Fruit fly (Drosophila melanogaster) whole organism, adult: ENCODE results near the gene CG3662.

Experiments
- CG11617 ChIP-seq: fragments of 200-800 bp; sonication (Bioruptor generic); optimal IDR thresholded peaks from 2 replicates; lab custom pipeline; 2017; ENCODE audit warnings: mild to moderate bottlenecking, missing biosample characterization, missing genetic modification reagents, missing genetic modification characterization
- CG12768 ChIP-seq: fragments of 200-800 bp; sonication (Bioruptor generic); optimal IDR thresholded peaks from 2 replicates; lab custom pipeline; 2017; ENCODE audit warnings: missing biosample characterization, missing genetic modification characterization, mild to moderate bottlenecking, moderate library complexity, missing genetic modification reagents
- CG14711 ChIP-seq: fragments of 200-800 bp; sonication (Bioruptor generic); optimal IDR thresholded peaks from 2 replicates; lab custom pipeline; 2018; ENCODE audit warnings: missing biosample characterization, mild to moderate bottlenecking, missing genetic modification characterization, moderate library complexity
- CG1620 ChIP-seq: fragments of 200-800 bp; sonication (Bioruptor generic); optimal IDR thresholded peaks from 2 replicates; lab custom pipeline; 2016; ENCODE audit warnings: missing biosample characterization, missing genetic modification characterization
- CG33017 ChIP-seq: fragments of 200-800 bp; sonication (Bioruptor generic); optimal IDR thresholded peaks from 2 replicates; lab custom pipeline; 2018; ENCODE audit warnings: missing biosample characterization, mild to moderate bottlenecking, missing genetic modification characterization, moderate library complexity
- CG5204 ChIP-seq: fragments of 200-800 bp; sonication (Bioruptor generic); optimal IDR thresholded peaks from 2 replicates; lab custom pipeline; 2016; ENCODE audit warnings: missing biosample characterization, missing genetic modification characterization
- CG7045 ChIP-seq: fragments of 200-800 bp; sonication (Bioruptor generic); optimal IDR thresholded peaks from 2 replicates; lab custom pipeline; 2017; ENCODE audit warnings: missing biosample characterization, mild to moderate bottlenecking, missing genetic modification characterization
- CG7101 ChIP-seq: fragments of 200-800 bp; sonication (Bioruptor generic); optimal IDR thresholded peaks from 2 replicates; lab custom pipeline; 2018; ENCODE audit warnings: missing biosample characterization, mild to moderate bottlenecking, missing genetic modification characterization, moderate library complexity
- Clk ChIP-seq: fragments of 200-800 bp; sonication (Bioruptor generic); optimal IDR thresholded peaks from 2 replicates; lab custom pipeline; 2017; ENCODE audit warnings: missing biosample characterization, missing genetic modification characterization
- Crg-1 ChIP-seq: fragments of 200-800 bp; sonication (Bioruptor generic); optimal IDR thresholded peaks from 2 replicates; lab custom pipeline; 2016; ENCODE audit warnings: missing biosample characterization, missing genetic modification characterization
- Hr96 ChIP-seq: fragments of 200-800 bp; sonication (Bioruptor generic); optimal IDR thresholded peaks from 2 replicates; lab custom pipeline; 2016; ENCODE audit warnings: missing biosample characterization, missing genetic modification characterization
- Mnt ChIP-seq: fragments of 200-800 bp; sonication (Bioruptor generic); optimal IDR thresholded peaks from 2 replicates; lab custom pipeline; 2016; ENCODE audit warnings: missing biosample characterization, mild to moderate bottlenecking, missing genetic modification characterization
- bab1 ChIP-seq: fragments of 200-800 bp; sonication (Bioruptor generic); optimal IDR thresholded peaks from 3 replicates; lab custom pipeline; 2019; ENCODE audit warnings: missing biosample characterization, mild to moderate bottlenecking, missing genetic modification characterization, moderate library complexity
- cic ChIP-seq: fragments of 200-800 bp; sonication (Bioruptor generic); optimal IDR thresholded peaks from 2 replicates; lab custom pipeline; 2017; ENCODE audit warnings: missing biosample characterization, mild to moderate bottlenecking, missing genetic modification characterization, moderate library complexity
- cnc ChIP-seq, 2 experiments: fragments of >200 bp; optimal IDR thresholded peaks; 2 replicates each; lab custom pipeline; 2017
- kay ChIP-seq: fragments of 200-800 bp; sonication (Bioruptor generic); peaks from one replicate; lab custom pipeline; 2016; ENCODE audit warnings: missing biosample characterization, missing genetic modification characterization, borderline replicate concordance
- ovo ChIP-seq: fragments of 200-800 bp; sonication (Bioruptor generic); optimal IDR thresholded peaks from 2 replicates; lab custom pipeline; 2016; ENCODE audit warnings: missing biosample characterization, missing genetic modification characterization
- pad ChIP-seq: fragments of 200-800 bp; sonication (Bioruptor generic); optimal IDR thresholded peaks from 3 replicates; lab custom pipeline; 2017; ENCODE audit warnings: missing biosample characterization, missing genetic modification characterization, mild to moderate bottlenecking, moderate library complexity, missing genetic modification reagents
- tj ChIP-seq: fragments of 200-800 bp; sonication (Bioruptor generic); optimal IDR thresholded peaks from 3 replicates; lab custom pipeline; 2017; ENCODE audit warnings: missing biosample characterization, mild to moderate bottlenecking, missing genetic modification characterization, moderate library complexity
- toe ChIP-seq: fragments of 200-800 bp; sonication (Bioruptor generic); optimal IDR thresholded peaks from 2 replicates; lab custom pipeline; 2016; ENCODE audit warnings: missing biosample characterization, missing genetic modification characterization

CG3662 gene

dm6 chr2L:856690-857488 lies 35.8 kb downstream of the CG3662 start:
- TF ChIP-seq cic (GFP tag; lab: Kevin White, UChicago) (no peak), cnc (optimal IDR thresholded peaks at IDR 0.05; lab: Kevin White, UChicago) (no peak), CG33017 (tag; lab: Kevin White, UChicago) (peak; percentile 79), pad (GFP tag; lab: Kevin White, UChicago) (no peak), CG14711 (tag; lab: Kevin White, UChicago) (peak; percentile 49), Hr96 (no peak), bab1 (GFP tag; lab: Kevin White, UChicago) (no peak), CG5204 (no peak), tj (no peak), Crg-1 (GFP tag; lab: Kevin White, UChicago) (no peak), Mnt (GFP tag; lab: Kevin White, UChicago) (peak; percentile 10), CG7101 (tag; lab: Kevin White, UChicago) (peak; percentile 57), kay (GFP tag; lab: Kevin White, UChicago) (no peak), toe (no peak), CG1620 (no peak), CG12768 (GFP tag; lab: Kevin White, UChicago) (no peak), CG11617 (GFP tag; lab: Kevin White, UChicago) (no peak), CG7045 (no peak), Clk (no peak), ovo (GFP tag; lab: Kevin White, UChicago) (no peak)

dm6 chr2L:857897-858517 lies 36.9 kb downstream of the CG3662 start:
- TF ChIP-seq CG5204, result no peak
- TF ChIP-seq Mnt (GFP tag; lab: Kevin White, UChicago), result peak; percentile 29
- TF ChIP-seq CG11617 (GFP tag; lab: Kevin White, UChicago), result peak; percentile 32
- peak; percentile 35 for TF ChIP-seq CG14711 (tag; lab: Kevin White, UChicago)
- TF ChIP-seq CG12768 (GFP tag; lab: Kevin White, UChicago), result no peak
- peak; percentile 68 for TF ChIP-seq CG33017 (tag; lab: Kevin White, UChicago)
- peak; percentile 10 for TF ChIP-seq pad (GFP tag; lab: Kevin White, UChicago)
- peak; percentile 26 for TF ChIP-seq Crg-1 (GFP tag; lab: Kevin White, UChicago)
- TF ChIP-seq CG7101 (tag; lab: Kevin White, UChicago), result peak; percentile 50

dm6 chr2L:859897-860296 lies 38.8 kb downstream of the CG3662 start, which contains the start of gene CG13950:
CG13950 (plus strand) TSS chr2L:860197.
- TF ChIP-seq cic (GFP tag; lab: Kevin White, UChicago) (no peak), Clk (no peak), Crg-1 (GFP tag; lab: Kevin White, UChicago) (no peak), CG12768 (GFP tag; lab: Kevin White, UChicago) (no peak), CG33017 (tag; lab: Kevin White, UChicago) (no peak), cnc (optimal IDR thresholded peaks at IDR 0.05; lab: Kevin White, UChicago) (no peak), CG7101 (tag; lab: Kevin White, UChicago) (no peak), CG14711 (tag; lab: Kevin White, UChicago) (no peak), bab1 (GFP tag; lab: Kevin White, UChicago) (no peak), CG7045 (no peak), CG11617 (GFP tag; lab: Kevin White, UChicago) (no peak), tj (no peak), pad (GFP tag; lab: Kevin White, UChicago) (no peak), ovo (GFP tag; lab: Kevin White, UChicago) (no peak), toe (no peak), kay (GFP tag; lab: Kevin White, UChicago) (no peak), Hr96 (no peak), CG5204 (no peak), CG1620 (no peak)

dm6 chr2L:865851-866250 lies 44.8 kb downstream of the CG3662 start:
- TF ChIP-seq Clk (peak; percentile 95), tj (peak; percentile 86), CG11617 (GFP tag; lab: Kevin White, UChicago) (peak; percentile 95), Hr96 (peak; percentile 96), Mnt (GFP tag; lab: Kevin White, UChicago) (peak; percentile 91), cnc (optimal IDR thresholded peaks at IDR 0.05; lab: Kevin White, UChicago) (no peak), CG14711 (tag; lab: Kevin White, UChicago) (peak; percentile 92), bab1 (GFP tag; lab: Kevin White, UChicago) (peak; percentile 98), cic (GFP tag; lab: Kevin White, UChicago) (peak; percentile 78), toe (peak; percentile 95), CG7045 (peak; percentile 96), CG5204 (peak; percentile 95), kay (GFP tag; lab: Kevin White, UChicago) (no peak), ovo (GFP tag; lab: Kevin White, UChicago) (peak; percentile 93), CG7101 (tag; lab: Kevin White, UChicago) (peak; percentile 97), pad (GFP tag; lab: Kevin White, UChicago) (peak; percentile 87), CG1620 (peak; percentile 97), CG33017 (tag; lab: Kevin White, UChicago) (peak; percentile 97), CG12768 (GFP tag; lab: Kevin White, UChicago) (peak; percentile 97), Crg-1 (GFP tag; lab: Kevin White, UChicago) (peak; percentile 88)
